Worm (Caenorhabditis elegans) whole organism, L2 larva: ENCODE data around the gene ZK1010.5.

Experiments
- F13H6.1 ChIP-seq: sonication (generic microtip); optimal IDR thresholded peaks from 2 replicates; lab custom pipeline; 2016; ENCODE audit warnings: missing genetic modification characterization, missing compliant biosample characterization
- R02D3.7 ChIP-seq: fragments of 150-350 bp; optimal IDR thresholded peaks from 2 replicates; lab custom pipeline; 2014; ENCODE audit warnings: missing biosample characterization, missing genetic modification characterization
- elt-3 ChIP-seq: sonication (generic microtip); optimal IDR thresholded peaks from 2 replicates; lab custom pipeline; 2017; ENCODE audit warnings: missing biosample characterization, missing genetic modification characterization
- nhr-237 ChIP-seq: fragments of 150-350 bp; optimal IDR thresholded peaks from 2 replicates; lab custom pipeline; 2014; ENCODE audit warnings: missing biosample characterization, missing genetic modification characterization
- sem-4 ChIP-seq: fragments of 150-350 bp; optimal IDR thresholded peaks from 2 replicates; lab custom pipeline; 2014; ENCODE audit warnings: missing biosample characterization, missing genetic modification reagents, missing genetic modification characterization
- snpc-4 ChIP-seq: fragments of 150-350 bp; optimal IDR thresholded peaks from 2 replicates; lab custom pipeline; 2014; ENCODE audit warnings: missing biosample characterization, missing genetic modification characterization
- zag-1 ChIP-seq: fragments of 150-350 bp; optimal IDR thresholded peaks from 2 replicates; lab custom pipeline; 2014; ENCODE audit warnings: missing biosample characterization, missing genetic modification characterization

- TF ChIP-seq R02D3.7 (tag; lab: Kevin White, UChicago): no peak
- no peak for TF ChIP-seq sem-4
- TF ChIP-seq F13H6.1 (tag; lab: Kevin White, UChicago): no peak
- TF ChIP-seq snpc-4 (tag; lab: Kevin White, UChicago): no peak
- no peak for TF ChIP-seq elt-3 (tag; lab: Kevin White, UChicago)
- TF ChIP-seq zag-1: no peak
- TF ChIP-seq nhr-237 (tag; lab: Kevin White, UChicago): no peak
Measured at ce11 chrIII:13005161-13005560, 17.8 kb upstream of the ZK1010.5 start, which contains the start of gene snf-7.
